Fruit fly (Drosophila melanogaster): ENCODE measurements around the gene eIF5B.

Gene eIF5B

DNA sequence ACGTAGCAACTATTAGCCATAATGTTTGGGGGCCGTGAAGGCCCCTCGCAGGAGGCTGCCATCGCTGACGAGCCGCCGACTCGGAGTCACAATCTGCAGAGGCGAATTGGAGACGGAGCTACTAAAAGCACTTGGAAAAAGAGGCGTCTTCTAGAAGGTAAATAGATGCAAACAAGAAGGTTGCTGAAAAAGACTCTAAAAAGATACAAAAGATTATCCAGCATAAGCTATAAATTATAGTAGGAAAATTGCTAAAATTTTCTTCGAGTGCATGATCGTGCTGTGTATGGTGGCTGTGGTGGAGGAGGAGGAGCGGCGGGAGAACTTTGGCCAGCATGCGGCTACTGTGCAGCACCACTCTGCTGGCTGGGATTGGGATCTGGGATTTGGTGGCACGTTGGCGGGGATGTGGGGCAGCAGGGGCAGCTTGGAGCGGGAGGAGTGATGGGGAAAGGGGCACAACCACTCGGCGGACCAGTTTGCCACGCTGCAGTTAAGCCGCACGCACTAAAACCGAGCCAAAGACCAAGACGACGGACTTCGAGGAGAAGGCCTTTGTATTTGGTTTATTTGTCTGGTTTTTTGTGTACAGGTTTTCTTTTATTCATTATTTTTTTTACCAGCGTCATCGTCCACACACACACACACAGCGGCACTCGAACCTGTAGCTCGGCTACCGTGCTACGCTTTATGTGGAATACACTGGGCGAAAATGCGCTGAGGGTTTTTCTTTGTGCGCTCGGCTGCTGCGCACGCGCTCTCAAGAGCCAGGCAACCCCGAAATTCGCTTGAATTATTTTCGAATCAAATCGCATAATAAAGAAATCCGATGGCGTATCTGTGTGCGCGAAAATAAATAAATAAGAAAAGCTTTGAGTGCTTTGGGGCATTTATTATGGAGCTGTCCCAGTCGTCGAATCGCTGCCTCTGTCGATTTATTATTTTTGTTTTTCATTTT is 71.8 kb downstream of the eIF5B start (continued):
- TF ChIP-seq bsh (GFP tag; optimal IDR thresholded peaks at IDR 0.05) (peak in 1 of 2 experiments; percentile 44), CG2202 (tag; optimal IDR thresholded peaks at IDR 0.05) (no peak), CG12155 (GFP tag; optimal IDR thresholded peaks at IDR 0.05) (no peak), CG8290 (GFP tag; optimal IDR thresholded peaks at IDR 0.05) (no peak), CG8290 (tag; optimal IDR thresholded peaks at IDR 0.05) (peak in 1 of 2 experiments; percentile 25), Gug (GFP tag; IDR thresholded peaks at IDR 0.05) (no peak), Dad (GFP tag; optimal IDR thresholded peaks at IDR 0.05) (no peak), CG11093 (GFP tag; IDR thresholded peaks at IDR 0.05) (0 out of 3 replicates have a peak, but pooled peaks have one; percentile 29), CG18262 (tag; optimal IDR thresholded peaks at IDR 0.05) (no peak), phol (tag; optimal IDR thresholded peaks at IDR 0.05) (no peak), CG17328 (GFP tag; IDR thresholded peaks at IDR 0.05) (0 out of 2 replicates have a peak, but pooled peaks have one; percentile 13), CG3163 (GFP tag; optimal IDR thresholded peaks at IDR 0.05) (no peak), slbo (GFP tag; IDR thresholded peaks at IDR 0.05) (no peak), Opbp (GFP tag; IDR thresholded peaks at IDR 0.05; ENCODE audit: partially characterized antibody) (no peak), trh (GFP tag; optimal IDR thresholded peaks at IDR 0.05) (no peak), CG12236 (GFP tag; optimal IDR thresholded peaks at IDR 0.05) (no peak), Atf6 (GFP tag; IDR thresholded peaks at IDR 0.05) (no peak), MTF-1 (GFP tag; optimal IDR thresholded peaks at IDR 0.05; ENCODE audit: borderline replicate concordance) (no peak), CG9215 (GFP tag; IDR thresholded peaks at IDR 0.05) (no peak), CG30020 (tag; optimal IDR thresholded peaks at IDR 0.05) (no peak), CG7745 (tag; optimal IDR thresholded peaks at IDR 0.05) (no peak), exex (tag; optimal IDR thresholded peaks at IDR 0.05) (no peak), mirr (GFP tag; optimal IDR thresholded peaks at IDR 0.05) (no peak), dpn (GFP tag; optimal IDR thresholded peaks at IDR 0.05) (no peak), slp2 (GFP tag; optimal IDR thresholded peaks at IDR 0.05) (no peak), Ssrp (tag; optimal IDR thresholded peaks at IDR 0.05) (no peak), CG4820 (GFP tag; optimal IDR thresholded peaks at IDR 0.05) (no peak), ara (GFP tag; IDR thresholded peaks at IDR 0.05) (peak; percentile 71), Mrtf (GFP tag; IDR thresholded peaks at IDR 0.05) (peak; percentile 19; the same call in 2 of the 3 replicates), sug (tag; optimal IDR thresholded peaks at IDR 0.05) (no peak), CG7987 (GFP tag; optimal IDR thresholded peaks at IDR 0.05) (no peak), Max (GFP tag; optimal IDR thresholded peaks at IDR 0.05) (no peak), Camta (GFP tag; optimal IDR thresholded peaks at IDR 0.05) (no peak), repo (GFP tag; optimal IDR thresholded peaks at IDR 0.05) (no peak), CG10565 (GFP tag; optimal IDR thresholded peaks at IDR 0.05) (no peak), CG2875 (GFP tag; optimal IDR thresholded peaks at IDR 0.05) (no peak), Antp (GFP tag; optimal IDR thresholded peaks at IDR 0.05) (no peak), ATbp (GFP tag; optimal IDR thresholded peaks at IDR 0.05) (no peak), dmrt99B (tag; optimal IDR thresholded peaks at IDR 0.05) (no peak), bigmax (GFP tag; optimal IDR thresholded peaks at IDR 0.05) (no peak), CG16779 (GFP tag; IDR thresholded peaks at IDR 0.05) (no peak), Gsc (GFP tag; IDR thresholded peaks at IDR 0.05) (peak; percentile 17; the same call in 1 of the 2 replicates), knrl (GFP tag; IDR thresholded peaks at IDR 0.05; ENCODE audit: partially characterized antibody) (no peak), Pdp1 (GFP tag; optimal IDR thresholded peaks at IDR 0.05) (peak; percentile 5 to 37), pzg (GFP tag; optimal IDR thresholded peaks at IDR 0.05) (no peak), tio (GFP tag; optimal IDR thresholded peaks at IDR 0.05) (no peak), lmd (GFP tag; IDR thresholded peaks at IDR 0.05) (peak; percentile 21), Mad (GFP tag; optimal IDR thresholded peaks at IDR 0.05) (no peak), unpg (GFP tag; optimal IDR thresholded peaks at IDR 0.05) (no peak)
